Worm (Caenorhabditis elegans) whole organism, L2 larva: ENCODE data around the gene C40A11.3.
"Not testable (repeated sequence)": the region's sequence is repeated elsewhere in the genome, so short reads cannot be mapped to it uniquely, and the experiment has no call there.

Source experiments
- alr-1 ChIP-seq: fragments of 150-350 bp; optimal IDR thresholded peaks from 2 replicates; lab custom pipeline; 2014; ENCODE audit warnings: missing biosample characterization, missing genetic modification characterization
- aly-2 ChIP-seq: fragments of 150-350 bp; optimal IDR thresholded peaks from 2 replicates; lab custom pipeline; 2014; ENCODE audit warnings: missing biosample characterization, missing genetic modification characterization
- egl-27 ChIP-seq: sonication (generic microtip); optimal IDR thresholded peaks from 3 replicates; lab custom pipeline; 2017; ENCODE audit warnings: missing biosample characterization, missing genetic modification reagents, missing genetic modification characterization
- fos-1 ChIP-seq: fragments of 150-350 bp; optimal IDR thresholded peaks from 2 replicates; lab custom pipeline; 2014; ENCODE audit warnings: missing biosample characterization, missing genetic modification characterization
- gmeb-1 ChIP-seq: fragments of 150-350 bp; optimal IDR thresholded peaks from 2 replicates; lab custom pipeline; 2014; ENCODE audit warnings: missing biosample characterization, missing genetic modification characterization
- nhr-11 ChIP-seq: fragments of 150-350 bp; optimal IDR thresholded peaks from 2 replicates; lab custom pipeline; 2014; ENCODE audit warnings: missing biosample characterization, missing genetic modification characterization
- nhr-12 ChIP-seq: fragments of 150-350 bp; optimal IDR thresholded peaks from 2 replicates; lab custom pipeline; 2014; ENCODE audit warnings: missing biosample characterization, missing genetic modification characterization
- skn-1 ChIP-seq: sonication (generic microtip); optimal IDR thresholded peaks from 2 replicates; lab custom pipeline; 2017; ENCODE audit warnings: missing biosample characterization, missing genetic modification characterization
- snpc-4 ChIP-seq: fragments of 150-350 bp; optimal IDR thresholded peaks from 2 replicates; lab custom pipeline; 2014; ENCODE audit warnings: missing biosample characterization, missing genetic modification characterization
- ztf-4 ChIP-seq: fragments of 150-350 bp; optimal IDR thresholded peaks from 2 replicates; lab custom pipeline; 2014; ENCODE audit warnings: missing biosample characterization, missing genetic modification characterization

- not testable (repeated sequence) for TF ChIP-seq ztf-4; fos-1 (tag; lab: Kevin White, UChicago); gmeb-1; nhr-11; nhr-12 (tag; lab: Kevin White, UChicago); snpc-4; aly-2 (tag; lab: Kevin White, UChicago); egl-27 (tag; lab: Kevin White, UChicago); skn-1 (tag; lab: Kevin White, UChicago); alr-1 (tag; lab: Kevin White, UChicago)
Measured at ce11 chrII:2153708-2154107, 12.8 kb downstream of the C40A11.3 start, which contains the start of gene math-18.
